Worm (Caenorhabditis elegans): ENCODE measurements around the gene hpo-6.
A peak's percentile ranks its signal among the peaks of the same experiment; 100 is the strongest.

hpo-6 gene

ce11 chrIV:1595802-1596201 lies 33.8 kb downstream of the hpo-6 start, which contains the start of gene npp-8:
Gene npp-8 (minus strand): TSS chrIV:1595824.
- TF ChIP-seq ceh-43 (GFP tag; optimal IDR thresholded peaks at IDR 0.05), result peak; percentile 88
- TF ChIP-seq elt-3 (tag; optimal IDR thresholded peaks at IDR 0.05), result no peak
- TF ChIP-seq unc-39 (tag; optimal IDR thresholded peaks at IDR 0.05), result peak; percentile 51
- TF ChIP-seq cnd-1 (tag; optimal IDR thresholded peaks at IDR 0.05), result peak; percentile 83
- peak; percentile 55 for TF ChIP-seq lin-32 (GFP tag; optimal IDR thresholded peaks at IDR 0.05)
- peak; percentile 43 for TF ChIP-seq mab-5 (tag; optimal IDR thresholded peaks at IDR 0.05)
- TF ChIP-seq lsy-2 (tag; optimal IDR thresholded peaks at IDR 0.05), result peak; percentile 70
- peak; percentile 83 for TF ChIP-seq unc-120 (tag; optimal IDR thresholded peaks at IDR 0.05; ENCODE audit: poor library complexity, severe bottlenecking)
- TF ChIP-seq zip-8 (tag; optimal IDR thresholded peaks at IDR 0.05), result no peak
- peak; percentile 95 for TF ChIP-seq lin-13 (tag; optimal IDR thresholded peaks at IDR 0.05)
- no peak for TF ChIP-seq nhr-28 (tag; optimal IDR thresholded peaks at IDR 0.05)
- TF ChIP-seq flh-1 (GFP tag; optimal IDR thresholded peaks at IDR 0.05), result peak; percentile 59
- TF ChIP-seq hlh-1 (tag; optimal IDR thresholded peaks at IDR 0.05), result peak; percentile 96
- peak; percentile 91 for TF ChIP-seq mls-2 (tag; optimal IDR thresholded peaks at IDR 0.05)
- TF ChIP-seq ceh-39 (tag; optimal IDR thresholded peaks at IDR 0.05), result no peak
- peak; percentile 69 for TF ChIP-seq bed-3 (GFP tag; optimal IDR thresholded peaks at IDR 0.05)
- peak; percentile 78 for TF ChIP-seq ceh-83 (GFP tag; optimal IDR thresholded peaks at IDR 0.05)
- no peak for TF ChIP-seq nhr-2 (tag; optimal IDR thresholded peaks at IDR 0.05)
- TF ChIP-seq pha-4 (tag; optimal IDR thresholded peaks at IDR 0.05), result peak; percentile 69
- peak; percentile 77 for TF ChIP-seq nhr-12 (tag; optimal IDR thresholded peaks at IDR 0.05)
- TF ChIP-seq mep-1 (tag; optimal IDR thresholded peaks at IDR 0.05), result peak; percentile 96
- TF ChIP-seq elt-1 (tag; optimal IDR thresholded peaks at IDR 0.05; ENCODE audit: borderline replicate concordance, insufficient read depth), result peak; percentile 0
- peak; percentile 88 for TF ChIP-seq ztf-11 (tag; optimal IDR thresholded peaks at IDR 0.05)
- TF ChIP-seq nhr-237 (tag; optimal IDR thresholded peaks at IDR 0.05), result peak; percentile 73
- TF ChIP-seq blmp-1 (tag; optimal IDR thresholded peaks at IDR 0.05), result no peak
- peak; percentile 77 for TF ChIP-seq tbx-8 (GFP tag; optimal IDR thresholded peaks at IDR 0.05)
- TF ChIP-seq sptf-1 (tag; optimal IDR thresholded peaks at IDR 0.05), result peak; percentile 95
- TF ChIP-seq unc-62 (GFP tag; optimal IDR thresholded peaks at IDR 0.05), result peak; percentile 38
- peak; percentile 84 for TF ChIP-seq drap-1 (GFP tag; optimal IDR thresholded peaks at IDR 0.05)
- peak; percentile 89 for TF ChIP-seq M03D4.4 (tag; optimal IDR thresholded peaks at IDR 0.05)
- peak; percentile 66 for TF ChIP-seq sem-2 (GFP tag; optimal IDR thresholded peaks at IDR 0.05)
- peak; percentile 70 for TF ChIP-seq ham-2 (GFP tag; optimal IDR thresholded peaks at IDR 0.05)
- TF ChIP-seq snpc-4 (tag; optimal IDR thresholded peaks at IDR 0.05), result no peak
- peak; percentile 12 for TF ChIP-seq nhr-76 (tag; optimal IDR thresholded peaks at IDR 0.05)
- TF ChIP-seq ces-1 (GFP tag; optimal IDR thresholded peaks at IDR 0.05), result peak; percentile 41

ce11 chrIV:1597018-1597417 lies 35.0 kb downstream of the hpo-6 start, which contains the start of gene ced-2:
Gene ced-2 (plus strand): TSS chrIV:1597318.
- TF ChIP-seq mls-2 (tag; optimal IDR thresholded peaks at IDR 0.05), result no peak
- no peak for TF ChIP-seq unc-62 (GFP tag; optimal IDR thresholded peaks at IDR 0.05)
- TF ChIP-seq lin-32 (GFP tag; optimal IDR thresholded peaks at IDR 0.05), result no peak
- no peak for TF ChIP-seq mab-5 (tag; optimal IDR thresholded peaks at IDR 0.05)
- no peak for TF ChIP-seq nhr-28 (tag; optimal IDR thresholded peaks at IDR 0.05)
- TF ChIP-seq ceh-39 (tag; optimal IDR thresholded peaks at IDR 0.05), result no peak
- TF ChIP-seq snpc-4 (tag; optimal IDR thresholded peaks at IDR 0.05), result no peak
- TF ChIP-seq cnd-1 (tag; optimal IDR thresholded peaks at IDR 0.05), result no peak
- TF ChIP-seq nhr-12 (tag; optimal IDR thresholded peaks at IDR 0.05), result no peak
- TF ChIP-seq nhr-76 (tag; optimal IDR thresholded peaks at IDR 0.05), result no peak
- no peak for TF ChIP-seq bed-3 (GFP tag; optimal IDR thresholded peaks at IDR 0.05)
- TF ChIP-seq lin-13 (tag; optimal IDR thresholded peaks at IDR 0.05), result no peak

ce11 chrIV:1600784-1601183 lies 38.8 kb downstream of the hpo-6 start:
- TF ChIP-seq cnd-1 (tag; optimal IDR thresholded peaks at IDR 0.05) (no peak), flh-1 (GFP tag; optimal IDR thresholded peaks at IDR 0.05) (no peak), mep-1 (tag; optimal IDR thresholded peaks at IDR 0.05) (no peak), ceh-39 (tag; optimal IDR thresholded peaks at IDR 0.05) (no peak), ceh-43 (GFP tag; optimal IDR thresholded peaks at IDR 0.05) (no peak), ceh-83 (GFP tag; optimal IDR thresholded peaks at IDR 0.05) (no peak), snpc-4 (tag; optimal IDR thresholded peaks at IDR 0.05) (no peak), drap-1 (GFP tag; optimal IDR thresholded peaks at IDR 0.05) (no peak), pha-4 (tag; optimal IDR thresholded peaks at IDR 0.05) (no peak), nhr-12 (tag; optimal IDR thresholded peaks at IDR 0.05) (no peak)
